Fruit fly (Drosophila melanogaster) whole organism, pupa: ENCODE measurements around the gene CG14383.

Experiments
- CG10348 ChIP-seq: fragments of 200-800 bp; sonication (Bioruptor generic); IDR thresholded peaks from 2 replicates; pipeline ENCODE4 v1.3.6; 2022; ENCODE audit warnings: missing biosample characterization, missing genetic modification characterization
- CG12605 ChIP-seq: fragments of 200-800 bp; sonication (Bioruptor generic); IDR thresholded peaks from 2 replicates; pipeline ENCODE4 v1.3.6; 2022; ENCODE audit warnings: missing biosample characterization, missing genetic modification characterization
- CG13204 ChIP-seq: fragments of 200-800 bp; sonication (Bioruptor generic); optimal IDR thresholded peaks from 2 replicates; lab custom pipeline; 2018; ENCODE audit warnings: missing biosample characterization, mild to moderate bottlenecking, missing genetic modification characterization, moderate library complexity
- CG14655 ChIP-seq: fragments of 200-800 bp; sonication (Bioruptor generic); optimal IDR thresholded peaks from 3 replicates; lab custom pipeline; 2017; ENCODE audit warnings: mild to moderate bottlenecking, missing biosample characterization, missing genetic modification reagents, missing genetic modification characterization
- CG15710 ChIP-seq: fragments of 200-800 bp; sonication (Bioruptor generic); optimal IDR thresholded peaks from 2 replicates; lab custom pipeline; 2018; ENCODE audit warnings: missing biosample characterization, mild to moderate bottlenecking, missing genetic modification characterization, moderate library complexity
- CG17806 ChIP-seq: fragments of 200-800 bp; sonication (Bioruptor generic); optimal IDR thresholded peaks from 2 replicates; lab custom pipeline; 2018; ENCODE audit warnings: missing biosample characterization, mild to moderate bottlenecking, missing genetic modification characterization, moderate library complexity
- CG32121 ChIP-seq: fragments of 200-800 bp; sonication (Bioruptor generic); IDR thresholded peaks from 2 replicates; pipeline ENCODE4 v1.3.6; 2022; ENCODE audit warnings: missing biosample characterization, missing genetic modification characterization
- CG34367 ChIP-seq: fragments of 200-800 bp; sonication (Bioruptor generic); optimal IDR thresholded peaks from 2 replicates; lab custom pipeline; 2018; ENCODE audit warnings: missing biosample characterization, mild to moderate bottlenecking, missing genetic modification characterization
- CG4496 ChIP-seq: fragments of 200-800 bp; sonication (Bioruptor generic); IDR thresholded peaks from 3 replicates; pipeline ENCODE4 v1.3.6; 2022; ENCODE audit warnings: missing biosample characterization, missing genetic modification characterization
- CG8159 ChIP-seq: fragments of 200-800 bp; sonication (Bioruptor generic); optimal IDR thresholded peaks from 3 replicates; lab custom pipeline; 2018; ENCODE audit warnings: missing biosample characterization, mild to moderate bottlenecking, missing genetic modification characterization, moderate library complexity
- CG8301 ChIP-seq: fragments of 200-800 bp; sonication (Bioruptor generic); optimal IDR thresholded peaks from 2 replicates; lab custom pipeline; 2018; ENCODE audit warnings: missing biosample characterization, mild to moderate bottlenecking, missing genetic modification characterization
- CG9948 ChIP-seq: fragments of 200-800 bp; sonication (Bioruptor generic); optimal IDR thresholded peaks from 2 replicates; lab custom pipeline; 2018; ENCODE audit warnings: missing biosample characterization, mild to moderate bottlenecking, missing genetic modification characterization, moderate library complexity
- D1 ChIP-seq: fragments of 200-800 bp; sonication (Bioruptor generic); optimal IDR thresholded peaks from 2 replicates; lab custom pipeline; 2018; ENCODE audit warnings: missing biosample characterization, mild to moderate bottlenecking, missing genetic modification characterization, moderate library complexity
- EcR ChIP-seq: fragments of 200-800 bp; sonication (Bioruptor generic); optimal IDR thresholded peaks from 3 replicates; lab custom pipeline; 2019; ENCODE audit warnings: missing biosample characterization, missing genetic modification characterization, mild to moderate bottlenecking, moderate library complexity, missing genetic modification reagents
- Ets98B ChIP-seq: fragments of 200-800 bp; sonication (Bioruptor generic); IDR thresholded peaks from 2 replicates; pipeline ENCODE4 v1.3.6; 2022; ENCODE audit warnings: missing biosample characterization, missing genetic modification characterization
- Pif1A ChIP-seq: fragments of 200-800 bp; sonication (Bioruptor generic); optimal IDR thresholded peaks from 3 replicates; lab custom pipeline; 2016; ENCODE audit warnings: missing biosample characterization, missing genetic modification characterization
- Pif1B ChIP-seq: fragments of 200-800 bp; sonication (Bioruptor generic); optimal IDR thresholded peaks from 3 replicates; lab custom pipeline; 2016; ENCODE audit warnings: missing biosample characterization, missing genetic modification characterization
- Snoo ChIP-seq: fragments of 200-800 bp; sonication (Bioruptor generic); optimal IDR thresholded peaks from 3 replicates; lab custom pipeline; 2017; ENCODE audit warnings: missing biosample characterization, mild to moderate bottlenecking, missing genetic modification characterization, inconsistent platforms
- fd96Ca ChIP-seq: fragments of 200-800 bp; sonication (Bioruptor generic); IDR thresholded peaks from 3 replicates; pipeline ENCODE4 v1.3.6; 2022; ENCODE audit warnings: missing biosample characterization, missing genetic modification characterization
- gl ChIP-seq: fragments of 200-800 bp; sonication (Bioruptor generic); optimal IDR thresholded peaks from 2 replicates; lab custom pipeline; 2018; ENCODE audit warnings: missing biosample characterization, mild to moderate bottlenecking, missing genetic modification characterization

CG14383 gene

dm6 chr3R:13010905-13011620 is 22.8 kb upstream of the CG14383 start, which contains the start of gene CG8031:
Gene CG8031, minus strand, starts transcription at chr3R:13011310.
- TF ChIP-seq Ets98B (GFP tag; lab: Robert Waterston, UW) (peak; percentile 12; the same call in 1 of the 2 replicates), CG8159 (tag; lab: Kevin White, UChicago) (peak; percentile 99), EcR (GFP tag; lab: Kevin White, UChicago) (peak; percentile 100), CG15710 (tag; lab: Kevin White, UChicago) (no peak), CG4496 (GFP tag; lab: Robert Waterston, UW) (0 out of 3 replicates have a peak, but pooled peaks have one; percentile 29)

- TF ChIP-seq CG14655 (no peak), CG34367 (tag; lab: Kevin White, UChicago) (no peak), Pif1B (GFP tag; lab: Kevin White, UChicago) (no peak), CG12605 (GFP tag; lab: Robert Waterston, UW) (no peak), CG4496 (GFP tag; lab: Robert Waterston, UW) (no peak), CG8159 (tag; lab: Kevin White, UChicago) (no peak), CG13204 (GFP tag; lab: Kevin White, UChicago) (no peak), D1 (no peak), Snoo (tag; lab: Kevin White, UChicago) (no peak), CG17806 (tag; lab: Kevin White, UChicago) (no peak), CG9948 (tag; lab: Kevin White, UChicago) (no peak), CG32121 (GFP tag; lab: Robert Waterston, UW) (no peak), gl (tag; lab: Kevin White, UChicago) (no peak), CG8301 (no peak), CG10348 (GFP tag; lab: Robert Waterston, UW) (no peak), EcR (GFP tag; lab: Kevin White, UChicago) (no peak)
These were observed 21.3 kb upstream of the CG14383 start, which contains the start of gene CG11656 for dm6 chr3R:13009595-13009994. Gene CG11656, plus strand, starts transcription at chr3R:13009895.

dm6 chr3R:12998234-12998591 is 9.9 kb upstream of the CG14383 start:
- TF ChIP-seq CG9948 (tag; lab: Kevin White, UChicago): no peak
- TF ChIP-seq Ets98B (GFP tag; lab: Robert Waterston, UW): no peak
- TF ChIP-seq CG8301: no peak
- TF ChIP-seq D1: no peak
- no peak for TF ChIP-seq CG14655
- no peak for TF ChIP-seq Snoo (tag; lab: Kevin White, UChicago)
- TF ChIP-seq fd96Ca (GFP tag; lab: Robert Waterston, UW): no peak
- no peak for TF ChIP-seq CG15710 (tag; lab: Kevin White, UChicago)
- TF ChIP-seq Pif1A: no peak
- no peak for TF ChIP-seq CG10348 (GFP tag; lab: Robert Waterston, UW)
- no peak for TF ChIP-seq Pif1B (GFP tag; lab: Kevin White, UChicago)
- TF ChIP-seq gl (tag; lab: Kevin White, UChicago): no peak
- TF ChIP-seq EcR (GFP tag; lab: Kevin White, UChicago): no peak

- TF ChIP-seq Ets98B (GFP tag; lab: Robert Waterston, UW) (0 out of 2 replicates have a peak, but pooled peaks have one; percentile 15), CG4496 (GFP tag; lab: Robert Waterston, UW) (0 out of 3 replicates have a peak, but pooled peaks have one; percentile 11), fd96Ca (GFP tag; lab: Robert Waterston, UW) (no peak; the same call in 2 of the 3 replicates)
These were observed 9.4 kb upstream of the CG14383 start, which contains the start of the genes CG17327, CG44194 and CG7518 for dm6 chr3R:12997550-12998233. Gene CG17327, minus strand, starts transcription at chr3R:12997726. Gene CG44194, minus strand, starts transcription at chr3R:12997726. Gene CG7518, plus strand, starts transcription at chr3R:12998089.

- TF ChIP-seq CG17806 (tag; lab: Kevin White, UChicago): no peak
- TF ChIP-seq CG10348 (GFP tag; lab: Robert Waterston, UW): no peak
These were observed 7.2 kb upstream of the CG14383 start, which contains the start of gene CG7488 for dm6 chr3R:12995522-12995921. Gene CG7488, plus strand, starts transcription at chr3R:12995620.

dm6 chr3R:12995047-12995446 is 6.7 kb upstream of the CG14383 start, which contains the start of gene yellow-f2:
Gene yellow-f2, minus strand, starts transcription at chr3R:12995147.
- TF ChIP-seq CG15710 (tag; lab: Kevin White, UChicago) (no peak), CG8159 (tag; lab: Kevin White, UChicago) (no peak), CG32121 (GFP tag; lab: Robert Waterston, UW) (no peak), CG8301 (no peak), EcR (GFP tag; lab: Kevin White, UChicago) (no peak), Pif1B (GFP tag; lab: Kevin White, UChicago) (no peak)
- TF ChIP-seq, all 21 proteins: peak for 0

DNA sequence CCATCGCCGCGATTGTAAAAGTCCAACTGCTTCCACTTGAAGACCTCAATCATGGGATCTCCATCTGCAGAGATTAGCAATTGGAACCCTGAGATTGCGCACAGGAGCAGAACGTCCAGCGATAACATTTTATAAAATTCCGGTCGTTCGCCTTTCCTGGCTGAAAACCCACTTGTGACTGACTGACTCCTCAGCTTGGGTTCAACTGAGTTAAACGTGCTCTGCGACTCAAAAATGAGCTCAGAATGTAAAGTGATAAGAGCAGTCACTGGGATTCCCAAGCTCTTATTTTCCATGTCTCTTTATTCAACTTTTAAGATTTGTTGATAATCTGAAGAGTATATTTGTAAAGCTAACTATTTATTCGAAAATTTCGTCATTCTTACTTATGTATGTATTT is 4.7 kb upstream of the CG14383 start, which contains the start of gene yellow-f:
Gene yellow-f (minus strand): TSS at position 184 of the 400 bp plus-strand sequence.
- TF ChIP-seq EcR (GFP tag; lab: Kevin White, UChicago): peak; percentile 92
- TF ChIP-seq gl (tag; lab: Kevin White, UChicago): no peak
